Worm (Caenorhabditis elegans) whole organism, L3 larva: Measurements from ENCODE around the gene ddi-1.

ENCODE experiments used
- R02D3.7 ChIP-seq: fragments of 150-350 bp; optimal IDR thresholded peaks from 2 replicates; lab custom pipeline; 2014; ENCODE audit warnings: missing biosample characterization, missing genetic modification characterization
- aly-2 ChIP-seq: fragments of 150-350 bp; optimal IDR thresholded peaks from 2 replicates; lab custom pipeline; 2014; ENCODE audit warnings: missing biosample characterization, missing genetic modification characterization
- ama-1 ChIP-seq: fragments of 150-350 bp; optimal IDR thresholded peaks from 2 replicates; lab custom pipeline; 2018
- ceh-16 ChIP-seq: sonication (generic microtip); optimal IDR thresholded peaks from 2 replicates; lab custom pipeline; 2017; ENCODE audit warnings: missing biosample characterization, missing genetic modification characterization
- ceh-28 ChIP-seq: fragments of 150-350 bp; optimal IDR thresholded peaks from 2 replicates; lab custom pipeline; 2014; ENCODE audit warnings: missing biosample characterization, missing genetic modification reagents, missing genetic modification characterization
- ceh-9 ChIP-seq: sonication (generic microtip); optimal IDR thresholded peaks from 2 replicates; lab custom pipeline; 2018; ENCODE audit warnings: missing biosample characterization, missing genetic modification characterization
- elt-1 ChIP-seq: fragments of 150-350 bp; optimal IDR thresholded peaks from 2 replicates; lab custom pipeline; 2014; ENCODE audit warnings: missing biosample characterization, missing genetic modification characterization
- elt-2 ChIP-seq: sonication (generic microtip); optimal IDR thresholded peaks from 2 replicates; lab custom pipeline; 2016; ENCODE audit warnings: missing genetic modification reagents, mild to moderate bottlenecking, missing genetic modification characterization, missing compliant biosample characterization
- elt-3 ChIP-seq, 3 experiments: fragments of 150-350 bp in 1 of 3; sonication (generic microtip) in 2 of 3; optimal IDR thresholded peaks; 2 replicates in 2 of 3; 4 replicates in 1 of 3; lab custom pipeline; 2014 to 2017; ENCODE audit warnings: missing biosample characterization in 3 of 3, missing genetic modification characterization in 3 of 3
- eor-1 ChIP-seq, 2 experiments: fragments of 150-350 bp; optimal IDR thresholded peaks; 2 replicates each; lab custom pipeline; 2014 to 2018; ENCODE audit warnings: missing biosample characterization in 2 of 2, missing genetic modification characterization in 2 of 2
- fkh-10 ChIP-seq: sonication (generic microtip); optimal IDR thresholded peaks from 2 replicates; lab custom pipeline; 2017; ENCODE audit warnings: missing biosample characterization, missing genetic modification reagents, missing genetic modification characterization
- fos-1 ChIP-seq: fragments of 150-350 bp; optimal IDR thresholded peaks from 2 replicates; lab custom pipeline; 2014; ENCODE audit warnings: missing biosample characterization, missing genetic modification characterization
- hmg-11 ChIP-seq: sonication (generic microtip); optimal IDR thresholded peaks from 2 replicates; lab custom pipeline; 2016; ENCODE audit warnings: missing genetic modification characterization, missing compliant biosample characterization
- lin-39 ChIP-seq: fragments of 150-350 bp; optimal IDR thresholded peaks from 2 replicates; lab custom pipeline; 2018; ENCODE audit warnings: missing biosample characterization, missing genetic modification reagents, missing genetic modification characterization
- lsy-12 ChIP-seq: sonication (generic microtip); optimal IDR thresholded peaks from 2 replicates; lab custom pipeline; 2016; ENCODE audit warnings: mild to moderate bottlenecking, missing genetic modification characterization, missing compliant biosample characterization
- mdl-1 ChIP-seq: fragments of 150-350 bp; optimal IDR thresholded peaks from 2 replicates; lab custom pipeline; 2014; ENCODE audit warnings: missing biosample characterization, missing genetic modification characterization
- mml-1 ChIP-seq: fragments of 150-350 bp; sonication (generic microtip); optimal IDR thresholded peaks from 3 replicates; lab custom pipeline; 2014; ENCODE audit warnings: missing biosample characterization, missing genetic modification characterization
- nfya-1 ChIP-seq: sonication (generic microtip); optimal IDR thresholded peaks from 2 replicates; lab custom pipeline; 2017; ENCODE audit warnings: missing genetic modification characterization, mild to moderate bottlenecking, missing compliant biosample characterization, antibody characterized with exemption, moderate library complexity; ENCODE audit not compliant: insufficient read depth
- nhr-11 ChIP-seq: fragments of 150-350 bp; optimal IDR thresholded peaks from 2 replicates; lab custom pipeline; 2014; ENCODE audit warnings: missing biosample characterization, missing genetic modification characterization
- nhr-12 ChIP-seq: fragments of 150-350 bp; optimal IDR thresholded peaks from 2 replicates; lab custom pipeline; 2014; ENCODE audit warnings: missing biosample characterization, missing genetic modification characterization
- nhr-23 ChIP-seq: fragments of 150-350 bp; optimal IDR thresholded peaks from 2 replicates; lab custom pipeline; 2014; ENCODE audit warnings: missing biosample characterization, missing genetic modification reagents, missing genetic modification characterization
- nhr-237 ChIP-seq: fragments of 150-350 bp; optimal IDR thresholded peaks from 2 replicates; lab custom pipeline; 2014; ENCODE audit warnings: missing biosample characterization, missing genetic modification characterization
- nhr-25 ChIP-seq: sonication (generic microtip); optimal IDR thresholded peaks from 2 replicates; lab custom pipeline; 2017; ENCODE audit warnings: missing biosample characterization, missing genetic modification characterization
- nhr-28 ChIP-seq: fragments of 150-350 bp; optimal IDR thresholded peaks from 2 replicates; lab custom pipeline; 2014; ENCODE audit warnings: missing biosample characterization, missing genetic modification characterization
- nhr-43 ChIP-seq: sonication (generic microtip); optimal IDR thresholded peaks from 2 replicates; lab custom pipeline; 2016; ENCODE audit warnings: mild to moderate bottlenecking, missing genetic modification characterization, missing compliant biosample characterization; ENCODE audit not compliant: poor library complexity, severe bottlenecking
- nhr-67 ChIP-seq: fragments of 150-350 bp; optimal IDR thresholded peaks from 2 replicates; lab custom pipeline; 2014; ENCODE audit warnings: missing biosample characterization, missing genetic modification characterization
- nhr-77 ChIP-seq: fragments of 150-350 bp; optimal IDR thresholded peaks from 2 replicates; lab custom pipeline; 2014; ENCODE audit warnings: missing biosample characterization, missing genetic modification characterization
- pha-4 ChIP-seq: fragments of 150-350 bp; optimal IDR thresholded peaks from 2 replicates; lab custom pipeline; 2014; ENCODE audit warnings: missing biosample characterization, missing genetic modification reagents, missing genetic modification characterization
- pqm-1 ChIP-seq: fragments of 150-350 bp; optimal IDR thresholded peaks from 2 replicates; lab custom pipeline; 2017; ENCODE audit warnings: missing biosample characterization, missing genetic modification characterization, inconsistent platforms
- sea-2 ChIP-seq: fragments of 150-350 bp; sonication (generic microtip); optimal IDR thresholded peaks from 4 replicates; lab custom pipeline; 2014; ENCODE audit warnings: missing biosample characterization, missing genetic modification reagents, missing genetic modification characterization
- skn-1 ChIP-seq: fragments of 150-350 bp; optimal IDR thresholded peaks from 2 replicates; lab custom pipeline; 2014; ENCODE audit warnings: missing biosample characterization, missing genetic modification characterization
- snpc-4 ChIP-seq: fragments of 150-350 bp; optimal IDR thresholded peaks from 2 replicates; lab custom pipeline; 2014; ENCODE audit warnings: missing biosample characterization, missing genetic modification characterization
- tbx-2 ChIP-seq: sonication (generic microtip); optimal IDR thresholded peaks from 2 replicates; lab custom pipeline; 2016; ENCODE audit warnings: mild to moderate bottlenecking, missing genetic modification characterization, missing compliant biosample characterization
- unc-39 ChIP-seq: sonication (generic microtip); optimal IDR thresholded peaks from 4 replicates; lab custom pipeline; 2017; ENCODE audit warnings: missing biosample characterization, missing genetic modification characterization
- unc-62 ChIP-seq: fragments of 150-350 bp; sonication (generic microtip); optimal IDR thresholded peaks from 4 replicates; lab custom pipeline; 2014; ENCODE audit warnings: missing biosample characterization, missing genetic modification reagents, missing genetic modification characterization
- zag-1 ChIP-seq: fragments of 150-350 bp; optimal IDR thresholded peaks from 2 replicates; lab custom pipeline; 2014; ENCODE audit warnings: missing biosample characterization, missing genetic modification characterization
- ztf-11 ChIP-seq: fragments of 150-350 bp; optimal IDR thresholded peaks from 2 replicates; lab custom pipeline; 2014; ENCODE audit warnings: missing biosample characterization, missing genetic modification characterization
- ztf-4 ChIP-seq: fragments of 150-350 bp; optimal IDR thresholded peaks from 2 replicates; lab custom pipeline; 2014; ENCODE audit warnings: missing biosample characterization, missing genetic modification characterization

Gene ddi-1

ce11 chrIV:6493299-6493698 lies 29.4 kb upstream of the ddi-1 start, which contains the start of gene Y73B6BL.44:
Y73B6BL.44 (plus strand) TSS chrIV:6493599.
- no peak for TF ChIP-seq snpc-4 (tag; lab: Kevin White, UChicago)
- TF ChIP-seq fos-1 (tag; lab: Kevin White, UChicago), result no peak
- TF ChIP-seq nhr-77, result no peak
- TF ChIP-seq pha-4, result no peak
- no peak for TF ChIP-seq nfya-1
- no peak for TF ChIP-seq mdl-1 (tag; lab: Kevin White, UChicago)
- no peak for TF ChIP-seq ama-1 (lab: Kevin White, UChicago)
- no peak for TF ChIP-seq unc-62
- TF ChIP-seq tbx-2, result no peak
- no peak for TF ChIP-seq elt-1
- TF ChIP-seq, all 47 proteins: peak for 0

ce11 chrIV:6496103-6496502 lies 26.6 kb upstream of the ddi-1 start:
- TF ChIP-seq mml-1 (tag; lab: Kevin White, UChicago) (no peak), nhr-25 (tag; lab: Kevin White, UChicago) (peak; percentile 21), ceh-9 (tag; lab: Kevin White, UChicago) (no peak), ztf-11 (tag; lab: Kevin White, UChicago) (no peak), aly-2 (no peak), ceh-16 (tag; lab: Kevin White, UChicago) (no peak), elt-1 (peak; percentile 65), sea-2 (GFP tag; lab: Kevin White, UChicago) (no peak), nhr-23 (tag; lab: Kevin White, UChicago) (no peak), tbx-2 (no peak), zag-1 (tag; lab: Kevin White, UChicago) (no peak), pqm-1 (tag; lab: Kevin White, UChicago) (no peak), hmg-11 (tag; lab: Kevin White, UChicago) (no peak)
- TF ChIP-seq, all 47 proteins: peak for 2

- no peak for TF ChIP-seq nhr-43 (tag; lab: Kevin White, UChicago)
- TF ChIP-seq unc-39 (tag; lab: Kevin White, UChicago), result no peak
- TF ChIP-seq skn-1 (tag; lab: Kevin White, UChicago), result no peak
- no peak for TF ChIP-seq nhr-23 (tag; lab: Kevin White, UChicago)
- TF ChIP-seq mml-1 (tag; lab: Kevin White, UChicago), result no peak
- no peak for TF ChIP-seq lin-39 (tag; lab: Kevin White, UChicago)
- no peak for TF ChIP-seq fkh-10 (GFP tag; lab: Kevin White, UChicago)
- TF ChIP-seq aly-2, result no peak
- TF ChIP-seq snpc-4 (tag; lab: Kevin White, UChicago), result no peak
- no peak for TF ChIP-seq nhr-237 (tag; lab: Kevin White, UChicago)
Observed at ce11 chrIV:6500433-6500832, 22.2 kb upstream of the ddi-1 start.

ce11 chrIV:6500843-6501242 lies 21.8 kb upstream of the ddi-1 start:
- no peak for TF ChIP-seq nhr-12 (tag; lab: Kevin White, UChicago)
- no peak for TF ChIP-seq fos-1 (tag; lab: Kevin White, UChicago)
- TF ChIP-seq tbx-2, result no peak
- no peak for TF ChIP-seq nhr-28
- peak; percentile 100 for TF ChIP-seq pha-4
- TF ChIP-seq zag-1 (tag; lab: Kevin White, UChicago), result no peak
- TF ChIP-seq R02D3.7 (tag; lab: Kevin White, UChicago), result no peak
- no peak for TF ChIP-seq ztf-4
- no peak for TF ChIP-seq ztf-11 (tag; lab: Kevin White, UChicago)
- peak; percentile 56 for TF ChIP-seq pqm-1 (tag; lab: Kevin White, UChicago)
- TF ChIP-seq lin-39 (tag; lab: Kevin White, UChicago), result no peak
- no peak for TF ChIP-seq nhr-11 (tag; lab: Kevin White, UChicago)
- TF ChIP-seq ceh-16 (tag; lab: Kevin White, UChicago), result no peak
- no peak for TF ChIP-seq eor-1 (tag; optimal IDR thresholded peaks at IDR 0.05; lab: Kevin White, UChicago)
- no peak for TF ChIP-seq ceh-9 (tag; lab: Kevin White, UChicago)
- no peak for TF ChIP-seq nhr-237 (tag; lab: Kevin White, UChicago)
- peak; percentile 58 for TF ChIP-seq elt-2
- TF ChIP-seq elt-3 (tag; optimal IDR thresholded peaks at IDR 0.05; lab: Kevin White, UChicago), result no peak
- no peak for TF ChIP-seq ceh-28 (tag; lab: Kevin White, UChicago)
- no peak for TF ChIP-seq nhr-23 (tag; lab: Kevin White, UChicago)
- no peak for TF ChIP-seq lsy-12 (tag; lab: Kevin White, UChicago)
- no peak for TF ChIP-seq aly-2
- no peak for TF ChIP-seq nhr-67 (tag; lab: Kevin White, UChicago)
